Fruit fly (Drosophila melanogaster): ENCODE measurements around the gene CG46306.

The CG46306 gene

dm6 chrX:16867622-16868021 is 32.3 kb upstream of the CG46306 start (continued):
- no peak for TF ChIP-seq CG7745 (tag; optimal IDR thresholded peaks at IDR 0.05)
- peak; percentile 30; the same call in 1 of the 2 replicates for TF ChIP-seq CG6689 (GFP tag; IDR thresholded peaks at IDR 0.05)
- TF ChIP-seq CG15269 (tag; optimal IDR thresholded peaks at IDR 0.05), result peak; percentile 51
- TF ChIP-seq TFAM (GFP tag; optimal IDR thresholded peaks at IDR 0.05), result no peak
- no peak for TF ChIP-seq pan (optimal IDR thresholded peaks at IDR 0.05)
- TF ChIP-seq pan (GFP tag; optimal IDR thresholded peaks at IDR 0.05 in 1 of 2, IDR thresholded peaks at IDR 0.05 in 1 of 2), result peak in 1 of 2 experiments; percentile 26
- peak; percentile 29 for TF ChIP-seq nmo (GFP tag; optimal IDR thresholded peaks at IDR 0.05)
- peak; percentile 57 for TF ChIP-seq row (GFP tag; IDR thresholded peaks at IDR 0.05)
- peak; percentile 38; the same call in 1 of the 2 replicates for TF ChIP-seq stc (GFP tag; IDR thresholded peaks at IDR 0.05)
- peak; percentile 14 for TF ChIP-seq pnt (GFP tag; optimal IDR thresholded peaks at IDR 0.05)
- TF ChIP-seq Sox102F (GFP tag; optimal IDR thresholded peaks at IDR 0.05), result peak; percentile 66
- peak; percentile 7 for TF ChIP-seq CG8388 (GFP tag; optimal IDR thresholded peaks at IDR 0.05)
- 0 out of 2 replicates have a peak, but pooled peaks have one; percentile 17 for TF ChIP-seq CG17328 (GFP tag; IDR thresholded peaks at IDR 0.05)
- no peak for TF ChIP-seq zen (tag; optimal IDR thresholded peaks at IDR 0.05)
- TF ChIP-seq CG11723 (GFP tag; optimal IDR thresholded peaks at IDR 0.05), result no peak
- TF ChIP-seq CG3065 (GFP tag; optimal IDR thresholded peaks at IDR 0.05), result no peak
- TF ChIP-seq tap (tag; optimal IDR thresholded peaks at IDR 0.05), result peak; percentile 4
- TF ChIP-seq cwo (GFP tag; optimal IDR thresholded peaks at IDR 0.05), result no peak
- TF ChIP-seq HLHmδ (GFP tag; optimal IDR thresholded peaks at IDR 0.05), result no peak
- TF ChIP-seq Xbp1 (GFP tag; optimal IDR thresholded peaks at IDR 0.05), result peak; percentile 5
- peak; percentile 5 for TF ChIP-seq Antp (GFP tag; optimal IDR thresholded peaks at IDR 0.05)
- TF ChIP-seq CG4360 (GFP tag; IDR thresholded peaks at IDR 0.05), result no peak
- TF ChIP-seq fd96Cb (tag; optimal IDR thresholded peaks at IDR 0.05), result peak; percentile 9
- 0 out of 2 replicates have a peak, but pooled peaks have one; percentile 28 for TF ChIP-seq Xrp1 (GFP tag; IDR thresholded peaks at IDR 0.05)
- no peak for TF ChIP-seq tna (GFP tag; IDR thresholded peaks at IDR 0.05; ENCODE audit: partially characterized antibody)
- TF ChIP-seq CG15479 (GFP tag; optimal IDR thresholded peaks at IDR 0.05), result no peak
- TF ChIP-seq CG4282 (GFP tag; optimal IDR thresholded peaks at IDR 0.05), result no peak
- TF ChIP-seq NK7.1 (GFP tag; optimal IDR thresholded peaks at IDR 0.05), result no peak
- TF ChIP-seq MTF-1 (GFP tag; optimal IDR thresholded peaks at IDR 0.05; ENCODE audit: borderline replicate concordance), result no peak
- no peak for TF ChIP-seq D (optimal IDR thresholded peaks at IDR 0.05)
- TF ChIP-seq D (GFP tag; optimal IDR thresholded peaks at IDR 0.05), result no peak
- no peak for TF ChIP-seq croc (GFP tag; conservative IDR thresholded peaks at IDR 0.05)
- TF ChIP-seq CG9437 (GFP tag; optimal IDR thresholded peaks at IDR 0.05), result no peak
- peak; percentile 53 for TF ChIP-seq CG14441 (GFP tag; IDR thresholded peaks at IDR 0.05)

dm6 chrX:16859732-16860131 is 24.4 kb upstream of the CG46306 start:
- TF ChIP-seq CG14965 (GFP tag; optimal IDR thresholded peaks at IDR 0.05; ENCODE audit: borderline replicate concordance), result no peak
- no peak for TF ChIP-seq Sry-β (GFP tag; optimal IDR thresholded peaks at IDR 0.05)
- no peak for TF ChIP-seq lola (GFP tag; optimal IDR thresholded peaks at IDR 0.05)
- no peak for TF ChIP-seq CG2678 (tag; optimal IDR thresholded peaks at IDR 0.05)
- TF ChIP-seq dmrt99B (tag; optimal IDR thresholded peaks at IDR 0.05), result peak; percentile 20
- no peak for TF ChIP-seq CG6689 (GFP tag; IDR thresholded peaks at IDR 0.05)
- no peak for TF ChIP-seq CG2712 (tag; optimal IDR thresholded peaks at IDR 0.05)
- peak; percentile 16 for TF ChIP-seq CG11504 (tag; optimal IDR thresholded peaks at IDR 0.05)
- TF ChIP-seq az2 (GFP tag; optimal IDR thresholded peaks at IDR 0.05), result no peak
- no peak for TF ChIP-seq CG7928 (GFP tag; optimal IDR thresholded peaks at IDR 0.05)
- no peak for TF ChIP-seq z (GFP tag; IDR thresholded peaks at IDR 0.05)

All from whole organism, embryonic.